Worm (Caenorhabditis elegans) whole organism, midembryonic: ENCODE results near the gene spat-3.

ENCODE experiments used
- cog-1 ChIP-seq: sonication (generic microtip); optimal IDR thresholded peaks from 2 replicates; lab custom pipeline; 2016; ENCODE audit warnings: missing genetic modification characterization, missing compliant biosample characterization
- flt-1 ChIP-seq: fragments of 200-800 bp; sonication (Bioruptor generic); IDR thresholded peaks from 2 replicates; pipeline ENCODE4 v1.3.6; 2022; ENCODE audit warnings: missing genetic modification characterization, missing compliant biosample characterization
- tab-1 ChIP-seq: fragments of 200-800 bp; sonication (Bioruptor generic); IDR thresholded peaks from 2 replicates; pipeline ENCODE4 v1.3.6; 2022; ENCODE audit warnings: missing genetic modification characterization, missing compliant biosample characterization
- ztf-23 ChIP-seq: fragments of 200-800 bp; sonication (Bioruptor generic); IDR thresholded peaks from 2 replicates; pipeline ENCODE4 v1.3.6; 2022; ENCODE audit warnings: missing genetic modification reagents, missing genetic modification characterization, missing compliant biosample characterization

DNA sequence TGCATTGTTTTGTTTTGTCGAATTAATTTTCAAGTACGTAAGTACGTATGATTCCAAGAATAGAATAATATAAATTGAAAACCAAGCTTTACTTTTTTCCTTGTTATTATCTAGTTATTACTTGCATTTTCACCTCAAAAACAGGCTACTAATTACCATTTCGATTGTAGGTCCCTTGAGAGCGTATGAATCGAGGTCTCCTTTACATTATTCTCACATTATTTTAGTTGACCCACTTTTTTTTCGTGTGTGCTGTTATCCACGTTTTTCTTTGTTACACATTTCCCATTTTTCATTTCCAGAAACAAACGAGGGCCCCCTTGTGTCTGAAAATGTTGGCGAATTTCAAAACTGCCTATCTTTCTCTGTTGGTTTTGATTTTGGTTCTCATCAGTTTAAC is 43.9 kb downstream of the spat-3 start, which contains the start of gene C05E11.6:
- TF ChIP-seq cog-1 (tag; lab: Kevin White, UChicago): no peak
- TF ChIP-seq tab-1 (GFP tag; lab: Robert Waterston, UW): no peak
- no peak for TF ChIP-seq ztf-23 (GFP tag; lab: Robert Waterston, UW)
- no peak for TF ChIP-seq flt-1
